Fruit fly (Drosophila melanogaster): ENCODE results near the gene CG10845.
A peak's percentile ranks its signal among the peaks of the same experiment; 100 is the strongest.

- TF ChIP-seq CG5204 (GFP tag; optimal IDR thresholded peaks at IDR 0.05) (peak; percentile 72), Mnt (GFP tag; optimal IDR thresholded peaks at IDR 0.05) (no peak), toe (GFP tag; optimal IDR thresholded peaks at IDR 0.05) (peak; percentile 84), CG14711 (tag; optimal IDR thresholded peaks at IDR 0.05) (peak; percentile 70), tj (GFP tag; optimal IDR thresholded peaks at IDR 0.05) (peak; percentile 34), Crg-1 (GFP tag; optimal IDR thresholded peaks at IDR 0.05) (peak; percentile 79), cic (GFP tag; optimal IDR thresholded peaks at IDR 0.05) (peak; percentile 50), bab1 (GFP tag; optimal IDR thresholded peaks at IDR 0.05) (peak; percentile 80)
Measured at dm6 chr3R:24875939-24876842, 24.7 kb upstream of the CG10845 start, which contains the start of gene CG3744.

Measured in whole organism, adult.